Fruit fly (Drosophila melanogaster) whole organism, adult: ENCODE results near the gene janB.

ENCODE experiments used
- CG11617 ChIP-seq: fragments of 200-800 bp; sonication (Bioruptor generic); optimal IDR thresholded peaks from 2 replicates; lab custom pipeline; 2017; ENCODE audit warnings: mild to moderate bottlenecking, missing biosample characterization, missing genetic modification reagents, missing genetic modification characterization
- CG14711 ChIP-seq: fragments of 200-800 bp; sonication (Bioruptor generic); optimal IDR thresholded peaks from 2 replicates; lab custom pipeline; 2018; ENCODE audit warnings: missing biosample characterization, mild to moderate bottlenecking, missing genetic modification characterization, moderate library complexity
- CG5204 ChIP-seq: fragments of 200-800 bp; sonication (Bioruptor generic); optimal IDR thresholded peaks from 2 replicates; lab custom pipeline; 2016; ENCODE audit warnings: missing biosample characterization, missing genetic modification characterization
- Clk ChIP-seq: fragments of 200-800 bp; sonication (Bioruptor generic); optimal IDR thresholded peaks from 2 replicates; lab custom pipeline; 2017; ENCODE audit warnings: missing biosample characterization, missing genetic modification characterization
- Crg-1 ChIP-seq: fragments of 200-800 bp; sonication (Bioruptor generic); optimal IDR thresholded peaks from 2 replicates; lab custom pipeline; 2016; ENCODE audit warnings: missing biosample characterization, missing genetic modification characterization
- Hr96 ChIP-seq: fragments of 200-800 bp; sonication (Bioruptor generic); optimal IDR thresholded peaks from 2 replicates; lab custom pipeline; 2016; ENCODE audit warnings: missing biosample characterization, missing genetic modification characterization
- Mnt ChIP-seq: fragments of 200-800 bp; sonication (Bioruptor generic); optimal IDR thresholded peaks from 2 replicates; lab custom pipeline; 2016; ENCODE audit warnings: missing biosample characterization, mild to moderate bottlenecking, missing genetic modification characterization
- kay ChIP-seq: fragments of 200-800 bp; sonication (Bioruptor generic); peaks from one replicate; lab custom pipeline; 2016; ENCODE audit warnings: missing biosample characterization, missing genetic modification characterization, borderline replicate concordance
- pad ChIP-seq: fragments of 200-800 bp; sonication (Bioruptor generic); optimal IDR thresholded peaks from 3 replicates; lab custom pipeline; 2017; ENCODE audit warnings: missing biosample characterization, missing genetic modification characterization, mild to moderate bottlenecking, moderate library complexity, missing genetic modification reagents
- tj ChIP-seq: fragments of 200-800 bp; sonication (Bioruptor generic); optimal IDR thresholded peaks from 3 replicates; lab custom pipeline; 2017; ENCODE audit warnings: missing biosample characterization, mild to moderate bottlenecking, missing genetic modification characterization, moderate library complexity
- toe ChIP-seq: fragments of 200-800 bp; sonication (Bioruptor generic); optimal IDR thresholded peaks from 2 replicates; lab custom pipeline; 2016; ENCODE audit warnings: missing biosample characterization, missing genetic modification characterization

dm6 chr3R:30009173-30009572 lies 29.4 kb downstream of the janB start, which contains the start of gene CG7912:
- TF ChIP-seq Hr96 (GFP tag; lab: Kevin White, UChicago), result no peak
- TF ChIP-seq tj (GFP tag; lab: Kevin White, UChicago), result no peak
- TF ChIP-seq kay (GFP tag; lab: Kevin White, UChicago), result no peak
- no peak for TF ChIP-seq Clk (GFP tag; lab: Kevin White, UChicago)
- TF ChIP-seq pad (GFP tag; lab: Kevin White, UChicago), result no peak
- TF ChIP-seq CG11617, result no peak
- TF ChIP-seq Mnt, result no peak
- no peak for TF ChIP-seq Crg-1 (GFP tag; lab: Kevin White, UChicago)
- no peak for TF ChIP-seq CG5204 (GFP tag; lab: Kevin White, UChicago)
- no peak for TF ChIP-seq CG14711 (tag; lab: Kevin White, UChicago)
- TF ChIP-seq toe (GFP tag; lab: Kevin White, UChicago), result no peak
